Worm (Caenorhabditis elegans): ENCODE results near the gene B0238.12.

DNA sequence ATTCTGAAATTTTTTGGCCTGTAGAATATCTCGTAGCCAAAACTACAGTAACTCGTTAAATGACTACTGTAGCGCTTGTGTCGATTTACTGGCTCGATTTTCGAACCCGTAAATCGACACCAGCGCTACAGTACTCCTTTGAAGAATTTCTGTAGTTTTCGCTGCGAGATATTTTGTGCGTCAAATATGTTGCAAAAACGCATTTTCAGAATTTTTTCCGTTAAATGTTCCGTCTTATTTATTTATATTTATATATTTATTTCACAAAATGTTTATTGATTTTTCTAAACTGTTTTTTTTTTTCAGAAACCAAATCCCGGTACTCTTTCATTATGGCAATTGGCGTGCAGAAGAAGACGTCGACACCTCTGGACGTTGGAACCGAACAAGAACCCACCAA lies 8.1 kb downstream of the B0238.12 start, which contains the start of gene natc-2:
- TF ChIP-seq hmg-1.1 (GFP tag; IDR thresholded peaks at IDR 0.05) (no peak), ZK546.5 (tag; optimal IDR thresholded peaks at IDR 0.05) (no peak)
